Fruit fly (Drosophila melanogaster): ENCODE data around the gene CG13398.

- TF ChIP-seq CTCF (optimal IDR thresholded peaks at IDR 0.05), result no peak
- TF ChIP-seq CG8478 (optimal IDR thresholded peaks at IDR 0.05), result no peak
Observed at dm6 chr2L:8395996-8396699, 18.9 kb downstream of the CG13398 start, which contains the start of the genes Peritrophin-15a and CG13385.
